Worm (Caenorhabditis elegans) whole organism, L4 larva: Measurements from ENCODE around the gene fipr-28.
"Not testable (repeated sequence)": the region's sequence is repeated elsewhere in the genome, so short reads cannot be mapped to it uniquely, and the experiment has no call there.

Source experiments
- F26F4.8 ChIP-seq: fragments of 200-800 bp; sonication (Bioruptor generic); conservative IDR thresholded peaks from 2 replicates; pipeline ENCODE4 v1.3.6; 2022; ENCODE audit warnings: missing genetic modification characterization, missing compliant biosample characterization
- T20F7.1 ChIP-seq: fragments of 200-800 bp; sonication (Bioruptor generic); optimal IDR thresholded peaks from 2 replicates; lab custom pipeline; 2018; ENCODE audit warnings: mild to moderate bottlenecking, missing genetic modification characterization, missing compliant biosample characterization
- Y105C5A.15 ChIP-seq: fragments of 200-800 bp; sonication (Bioruptor generic); IDR thresholded peaks from 2 replicates; pipeline ENCODE4 v1.3.6; 2022; ENCODE audit warnings: missing genetic modification characterization, missing compliant biosample characterization
- Y48G9A.11 ChIP-seq: fragments of 200-800 bp; sonication (Bioruptor generic); IDR thresholded peaks from 2 replicates; pipeline ENCODE4 v1.3.6; 2022; ENCODE audit warnings: missing genetic modification reagents, missing genetic modification characterization, missing compliant biosample characterization
- ZK546.5 ChIP-seq, 2 experiments: sonication (generic microtip); optimal IDR thresholded peaks; 2 replicates each; lab custom pipeline; 2017; ENCODE audit warnings: missing biosample characterization in 2 of 2, missing genetic modification characterization in 2 of 2
- aha-1 ChIP-seq: fragments of 150-350 bp; peaks from one replicate; lab custom pipeline; 2014; ENCODE audit warnings: missing biosample characterization, missing genetic modification characterization
- ceh-28 ChIP-seq: fragments of 150-350 bp; optimal IDR thresholded peaks from 2 replicates; lab custom pipeline; 2014; ENCODE audit warnings: missing biosample characterization, missing genetic modification reagents, missing genetic modification characterization
- ces-1 ChIP-seq: fragments of 150-350 bp; sonication (generic microtip); optimal IDR thresholded peaks from 4 replicates; lab custom pipeline; 2014; ENCODE audit warnings: missing biosample characterization, missing genetic modification reagents, missing genetic modification characterization
- cey-2 ChIP-seq: sonication (generic microtip); optimal IDR thresholded peaks from 3 replicates; lab custom pipeline; 2017; ENCODE audit warnings: missing genetic modification characterization, mild to moderate bottlenecking, missing compliant biosample characterization, antibody characterized with exemption, borderline replicate concordance; ENCODE audit not compliant: insufficient read depth
- daf-16 ChIP-seq, 3 experiments: sonication (generic microtip); optimal IDR thresholded peaks; 2 replicates each; lab custom pipeline; 2016 to 2017; ENCODE audit warnings: missing genetic modification characterization in 3 of 3, missing genetic modification reagents in 3 of 3, mild to moderate bottlenecking in 2 of 3, missing compliant biosample characterization in 2 of 3, missing biosample characterization in 1 of 3, moderate library complexity in 1 of 3
- daf-19 ChIP-seq: fragments of 200-800 bp; sonication (Bioruptor generic); conservative IDR thresholded peaks from 2 replicates; pipeline ENCODE4 v1.3.6; 2022; ENCODE audit warnings: missing genetic modification characterization, missing compliant biosample characterization
- daf-8 ChIP-seq: fragments of 200-800 bp; sonication (Bioruptor generic); IDR thresholded peaks from 2 replicates; pipeline ENCODE4 v1.3.6; 2022; ENCODE audit warnings: missing genetic modification characterization, missing compliant biosample characterization
- dve-1 ChIP-seq: sonication (generic microtip); optimal IDR thresholded peaks from 2 replicates; lab custom pipeline; 2017; ENCODE audit warnings: antibody characterized with exemption, mild to moderate bottlenecking, missing genetic modification characterization, missing compliant biosample characterization; ENCODE audit not compliant: insufficient read depth
- egl-27 ChIP-seq: sonication (generic microtip); optimal IDR thresholded peaks from 3 replicates; lab custom pipeline; 2017; ENCODE audit warnings: missing biosample characterization, missing genetic modification reagents, missing genetic modification characterization
- egl-43 ChIP-seq: fragments of 200-800 bp; sonication (Bioruptor generic); IDR thresholded peaks from 2 replicates; pipeline ENCODE4 v1.3.6; 2022; ENCODE audit warnings: missing genetic modification reagents, missing genetic modification characterization, missing compliant biosample characterization
- hlh-11 ChIP-seq: fragments of 200-800 bp; sonication (Bioruptor generic); optimal IDR thresholded peaks from 2 replicates; lab custom pipeline; 2018; ENCODE audit warnings: mild to moderate bottlenecking, missing genetic modification characterization, missing compliant biosample characterization
- lin-15B ChIP-seq: fragments of 150-350 bp; sonication (generic microtip); optimal IDR thresholded peaks from 3 replicates; lab custom pipeline; 2014; ENCODE audit warnings: missing biosample characterization, missing genetic modification characterization
- lir-3 ChIP-seq: sonication (generic microtip); optimal IDR thresholded peaks from 2 replicates; lab custom pipeline; 2016; ENCODE audit warnings: mild to moderate bottlenecking, missing genetic modification characterization, missing compliant biosample characterization
- mdl-1 ChIP-seq, 2 experiments: fragments of 150-350 bp in 1 of 2; sonication (generic microtip) in 1 of 2; optimal IDR thresholded peaks; 2 replicates each; lab custom pipeline; 2014 to 2017; ENCODE audit warnings: missing biosample characterization in 2 of 2, missing genetic modification characterization in 2 of 2
- mep-1 ChIP-seq: fragments of 150-350 bp; sonication (generic microtip); optimal IDR thresholded peaks from 3 replicates; lab custom pipeline; 2014; ENCODE audit warnings: missing biosample characterization, missing genetic modification characterization
- mes-2 ChIP-seq: sonication (generic microtip); optimal IDR thresholded peaks from 2 replicates; lab custom pipeline; 2016; ENCODE audit warnings: missing genotype, mild to moderate bottlenecking, missing genetic modification characterization, missing compliant biosample characterization; ENCODE audit not compliant: poor library complexity, severe bottlenecking
- nhr-10 ChIP-seq: fragments of 150-350 bp; optimal IDR thresholded peaks from 2 replicates; lab custom pipeline; 2014; ENCODE audit warnings: missing biosample characterization, missing genetic modification characterization
- nhr-41 ChIP-seq: fragments of 200-800 bp; sonication (Bioruptor generic); IDR thresholded peaks from 2 replicates; pipeline ENCODE4 v1.3.6; 2022; ENCODE audit warnings: missing genetic modification reagents, missing genetic modification characterization, missing compliant biosample characterization
- nhr-76 ChIP-seq: fragments of 150-350 bp; optimal IDR thresholded peaks from 2 replicates; lab custom pipeline; 2014; ENCODE audit warnings: missing biosample characterization, missing genetic modification characterization
- nhr-77 ChIP-seq: fragments of 150-350 bp; optimal IDR thresholded peaks from 2 replicates; lab custom pipeline; 2014; ENCODE audit warnings: missing biosample characterization, missing genetic modification characterization
- php-3 ChIP-seq: fragments of 200-800 bp; sonication (Bioruptor generic); IDR thresholded peaks from 2 replicates; pipeline ENCODE4 v1.3.6; 2022; ENCODE audit warnings: missing genetic modification reagents, missing genetic modification characterization, missing compliant biosample characterization
- sdz-12 ChIP-seq: fragments of 200-800 bp; sonication (Bioruptor generic); optimal IDR thresholded peaks from 2 replicates; lab custom pipeline; 2018; ENCODE audit warnings: mild to moderate bottlenecking, missing genetic modification characterization, missing compliant biosample characterization
- set-16 ChIP-seq: fragments of 200-800 bp; sonication (Bioruptor generic); IDR thresholded peaks from 2 replicates; pipeline ENCODE4 v1.3.6; 2022; ENCODE audit warnings: missing genetic modification reagents, missing genetic modification characterization, missing compliant biosample characterization
- snpc-4 ChIP-seq: fragments of 150-350 bp; optimal IDR thresholded peaks from 2 replicates; lab custom pipeline; 2014; ENCODE audit warnings: missing biosample characterization, missing genetic modification characterization
- spr-1 ChIP-seq: sonication (generic microtip); optimal IDR thresholded peaks from 2 replicates; lab custom pipeline; 2016; ENCODE audit warnings: mild to moderate bottlenecking, missing genetic modification characterization, missing compliant biosample characterization
- unc-130 ChIP-seq: sonication (generic microtip); optimal IDR thresholded peaks from 2 replicates; lab custom pipeline; 2016; ENCODE audit warnings: missing genetic modification reagents, missing genetic modification characterization, missing compliant biosample characterization
- unc-39 ChIP-seq: sonication (generic microtip); optimal IDR thresholded peaks from 2 replicates; lab custom pipeline; 2017; ENCODE audit warnings: missing biosample characterization, missing genetic modification characterization
- ztf-7 ChIP-seq: fragments of 150-350 bp; optimal IDR thresholded peaks from 2 replicates; lab custom pipeline; 2014; ENCODE audit warnings: missing biosample characterization, missing genetic modification characterization

Gene fipr-28

ce11 chrIV:16643782-16644181 is 16.0 kb downstream of the fipr-28 start:
- TF ChIP-seq Y48G9A.11 (no peak), ceh-28 (tag; lab: Kevin White, UChicago) (peak; percentile 97)

- TF ChIP-seq ceh-28 (tag; lab: Kevin White, UChicago): peak; percentile 40
Observed at ce11 chrIV:16644979-16645378, 17.2 kb downstream of the fipr-28 start.

ce11 chrIV:16645492-16646191 is 17.9 kb downstream of the fipr-28 start:
- TF ChIP-seq ceh-28 (tag; lab: Kevin White, UChicago) (peak; percentile 89), nhr-41 (no peak), aha-1 (tag; lab: Kevin White, UChicago) (peak; percentile 45), cey-2 (tag; lab: Kevin White, UChicago) (no peak)

ce11 chrIV:16646192-16646544 is 18.4 kb downstream of the fipr-28 start, which contains the start of gene Y51H4A.13:
Gene Y51H4A.13 (minus strand): TSS chrIV:16646373.
- TF ChIP-seq unc-130 (GFP tag; lab: Kevin White, UChicago); daf-16 (GFP tag; optimal IDR thresholded peaks at IDR 0.05; lab: Kevin White, UChicago); daf-16 (tag; optimal IDR thresholded peaks at IDR 0.05; lab: Kevin White, UChicago); dve-1 (tag; lab: Kevin White, UChicago): not testable (repeated sequence)

ce11 chrIV:16648414-16648813 is 20.6 kb downstream of the fipr-28 start:
- TF ChIP-seq set-16: peak; percentile 87
- TF ChIP-seq, all 104 proteins: peak for 1; not testable (repeated sequence) for 103

DNA sequence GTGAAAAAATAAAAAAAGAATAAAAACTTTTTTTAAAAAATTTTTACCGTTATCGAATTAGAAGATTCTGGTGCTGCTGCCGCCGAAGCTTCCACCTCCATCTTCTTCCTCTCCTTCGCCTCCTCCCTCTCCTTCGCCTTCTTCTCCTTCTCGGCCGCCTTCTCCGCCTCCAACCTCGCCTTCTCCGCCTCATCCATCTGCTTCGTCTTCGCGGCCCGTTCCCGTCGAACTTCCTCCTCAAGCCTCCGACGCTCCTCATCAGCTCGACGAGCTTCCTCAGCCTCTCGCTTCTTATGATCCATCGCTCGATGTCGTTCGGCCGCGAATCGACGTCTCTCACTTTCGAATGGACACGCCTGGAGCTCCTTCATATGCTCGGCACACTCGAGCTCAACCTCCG is 22.5 kb downstream of the fipr-28 start:
- peak; percentile 96 for TF ChIP-seq set-16

ce11 chrIV:16651004-16651403 is 23.2 kb downstream of the fipr-28 start:
- TF ChIP-seq set-16 (peak; percentile 88), egl-43 (GFP tag; lab: Robert Waterston, UW) (peak; percentile 22; the same call in 1 of the 2 replicates)

DNA sequence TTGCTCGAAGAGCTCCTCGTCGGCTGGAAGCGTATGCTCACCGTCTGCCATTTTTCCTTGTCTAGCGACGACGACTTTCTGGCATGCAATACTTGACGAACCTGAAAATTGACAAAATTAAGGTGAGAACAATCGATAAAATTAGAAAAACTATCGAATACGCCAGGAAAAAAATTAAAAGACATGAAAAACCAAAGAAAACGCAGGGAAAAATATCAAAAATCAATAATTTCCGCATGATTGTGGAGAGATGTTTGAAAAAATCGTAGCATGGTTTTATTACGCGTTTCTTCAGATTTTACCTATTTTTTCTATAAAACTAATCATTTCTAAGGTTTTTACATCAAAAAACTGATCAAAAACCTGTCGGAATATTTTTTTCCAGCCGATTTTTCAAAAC is 28.0 kb downstream of the fipr-28 start, which contains the start of gene set-26:
set-26 (minus strand) TSS at position 101 of the 400 bp plus-strand sequence.
- TF ChIP-seq unc-39; lir-3 (tag; lab: Kevin White, UChicago); T20F7.1 (GFP tag; lab: Kevin White, UChicago): not testable (repeated sequence)

DNA sequence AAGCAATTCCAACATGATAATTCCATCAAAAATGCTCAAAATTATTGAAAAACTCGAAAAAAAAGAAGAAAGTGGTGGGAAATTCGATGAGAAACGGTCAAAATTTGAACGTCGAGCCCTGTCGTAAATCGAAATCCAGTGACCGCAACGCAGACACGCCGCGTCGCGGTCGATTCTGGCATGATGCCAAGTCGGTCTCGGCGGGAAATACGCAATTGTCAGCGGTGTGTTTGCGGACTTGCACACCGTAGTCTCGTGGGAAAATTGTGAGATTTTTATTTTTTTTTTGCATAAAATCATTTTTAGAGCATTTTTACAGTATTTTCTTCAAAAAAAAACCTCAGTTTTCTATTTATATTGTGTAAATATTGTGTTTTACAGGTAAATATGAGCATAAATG is 28.5 kb downstream of the fipr-28 start, which contains the start of gene tsr-2:
tsr-2 (plus strand) TSS at position 382 of the 400 bp plus-strand sequence.
- TF ChIP-seq daf-8 (GFP tag; lab: Robert Waterston, UW): no peak
- TF ChIP-seq spr-1 (tag; lab: Kevin White, UChicago): peak; percentile 25
- peak in 1 of 2 experiments; percentile 76 for TF ChIP-seq mdl-1 (tag; optimal IDR thresholded peaks at IDR 0.05; lab: Kevin White, UChicago)
- no peak for TF ChIP-seq php-3 (GFP tag; lab: Robert Waterston, UW)
- TF ChIP-seq hlh-11: peak; percentile 89
- no peak for TF ChIP-seq daf-19 (GFP tag; lab: Robert Waterston, UW)
- no peak for TF ChIP-seq nhr-10 (tag; lab: Kevin White, UChicago)
- no peak for TF ChIP-seq snpc-4 (tag; lab: Kevin White, UChicago)
- no peak for TF ChIP-seq F26F4.8 (GFP tag; lab: Robert Waterston, UW)
- TF ChIP-seq nhr-76: no peak
- TF ChIP-seq lir-3 (tag; lab: Kevin White, UChicago): no peak
- TF ChIP-seq Y105C5A.15 (GFP tag; lab: Robert Waterston, UW): no peak
- TF ChIP-seq sdz-12 (GFP tag; lab: Kevin White, UChicago): no peak
- TF ChIP-seq ces-1 (GFP tag; lab: Kevin White, UChicago): no peak
- TF ChIP-seq ZK546.5 (tag; optimal IDR thresholded peaks at IDR 0.05; lab: Kevin White, UChicago): no peak
- TF ChIP-seq egl-27: no peak
- peak; percentile 43; the same call in 1 of the 2 replicates for TF ChIP-seq egl-43 (GFP tag; lab: Robert Waterston, UW)
- TF ChIP-seq mes-2 (tag; lab: Kevin White, UChicago): peak; percentile 87
- TF ChIP-seq lin-15B (tag; lab: Kevin White, UChicago): no peak
- TF ChIP-seq mep-1 (tag; lab: Kevin White, UChicago): peak; percentile 92
- TF ChIP-seq nhr-77 (tag; lab: Kevin White, UChicago): peak; percentile 42
- peak; percentile 41 for TF ChIP-seq unc-130 (GFP tag; lab: Kevin White, UChicago)
- peak; percentile 32 for TF ChIP-seq ztf-7
